Fruit fly (Drosophila melanogaster) whole organism: ENCODE data around the gene CG12253.

ENCODE experiments used
- Dll ChIP-seq: fragments of >200 bp; optimal IDR thresholded peaks from 2 replicates; lab custom pipeline; 2017
- usp ChIP-seq: fragments of >200 bp; optimal IDR thresholded peaks from 2 replicates; lab custom pipeline; 2017; ENCODE audit warnings: missing biosample characterization, missing genetic modification characterization, mixed read lengths

dm6 chr2L:10988026-10988425 is 420 bp downstream of the CG12253 start:
- TF ChIP-seq usp (GFP tag; lab: Kevin White, UChicago) = no peak
- no peak for TF ChIP-seq Dll
